Fruit fly (Drosophila melanogaster): Measurements from ENCODE around the gene Larp4B.

Gene Larp4B

dm6 chr3L:3248714-3249663 is 24.4 kb downstream of the Larp4B start (continued):
- TF ChIP-seq CG12104 (GFP tag; optimal IDR thresholded peaks at IDR 0.05) (peak; percentile 4), CG32532 (GFP tag; IDR thresholded peaks at IDR 0.05) (no peak), lab (GFP tag; optimal IDR thresholded peaks at IDR 0.05) (peak; percentile 21), CG17829 (tag; optimal IDR thresholded peaks at IDR 0.05) (peak; percentile 21), CG16863 (GFP tag; optimal IDR thresholded peaks at IDR 0.05) (peak; percentile 26), zfh2 (GFP tag; optimal IDR thresholded peaks at IDR 0.05) (no peak), CG18476 (GFP tag; optimal IDR thresholded peaks at IDR 0.05) (peak; percentile 9), CG13287 (GFP tag; IDR thresholded peaks at IDR 0.05; ENCODE audit: partially characterized antibody) (no peak), CG11504 (tag; optimal IDR thresholded peaks at IDR 0.05) (peak; percentile 70), Antp (GFP tag; optimal IDR thresholded peaks at IDR 0.05) (no peak), bsh (GFP tag; optimal IDR thresholded peaks at IDR 0.05) (peak; percentile 43 to 95), lilli (GFP tag; optimal IDR thresholded peaks at IDR 0.05) (peak; percentile 55), unpg (GFP tag; optimal IDR thresholded peaks at IDR 0.05) (peak; percentile 21), caup (GFP tag; optimal IDR thresholded peaks at IDR 0.05; ENCODE audit: severe bottlenecking) (no peak), CG3847 (GFP tag; IDR thresholded peaks at IDR 0.05) (no peak), CoRest (tag; optimal IDR thresholded peaks at IDR 0.05) (peak; percentile 66), seq (GFP tag; IDR thresholded peaks at IDR 0.05) (peak; percentile 53), CG7786 (GFP tag; optimal IDR thresholded peaks at IDR 0.05) (peak; percentile 25), CG8478 (optimal IDR thresholded peaks at IDR 0.05) (no peak), CG1529 (GFP tag; optimal IDR thresholded peaks at IDR 0.05) (peak; percentile 39), CG31441 (GFP tag; IDR thresholded peaks at IDR 0.05) (peak; percentile 54; the same call in 1 of the 2 replicates), Spps (tag; optimal IDR thresholded peaks at IDR 0.05) (no peak), ap (GFP tag; IDR thresholded peaks at IDR 0.05) (0 out of 2 replicates have a peak, but pooled peaks have one; percentile 4), inv (GFP tag; IDR thresholded peaks at IDR 0.05; ENCODE audit: partially characterized antibody) (no peak), CG9727 (GFP tag; optimal IDR thresholded peaks at IDR 0.05) (peak; percentile 55), CG3065 (GFP tag; optimal IDR thresholded peaks at IDR 0.05) (no peak), amos (GFP tag; IDR thresholded peaks at IDR 0.05; ENCODE audit: partially characterized antibody) (no peak), D (optimal IDR thresholded peaks at IDR 0.05) (no peak), D (GFP tag; optimal IDR thresholded peaks at IDR 0.05) (peak; percentile 29), CG17385 (GFP tag; optimal IDR thresholded peaks at IDR 0.05) (peak; percentile 52), CG8281 (tag; optimal IDR thresholded peaks at IDR 0.05) (no peak), CG2712 (tag; optimal IDR thresholded peaks at IDR 0.05) (peak; percentile 54), CG15514 (GFP tag; optimal IDR thresholded peaks at IDR 0.05) (no peak), Sin3A (optimal IDR thresholded peaks at IDR 0.05) (no peak), fd96Cb (tag; optimal IDR thresholded peaks at IDR 0.05) (peak; percentile 38), CG9797 (GFP tag; optimal IDR thresholded peaks at IDR 0.05) (no peak), Oli (tag; optimal IDR thresholded peaks at IDR 0.05) (peak; percentile 58), Vsx1 (GFP tag; optimal IDR thresholded peaks at IDR 0.05) (peak; percentile 7), Abd-B (GFP tag; optimal IDR thresholded peaks at IDR 0.05) (peak; percentile 1), Hmx (GFP tag; optimal IDR thresholded peaks at IDR 0.05) (peak; percentile 2), Drgx (GFP tag; IDR thresholded peaks at IDR 0.05) (peak; percentile 79), bbx (GFP tag; IDR thresholded peaks at IDR 0.05; ENCODE audit: partially characterized antibody) (no peak), CG15269 (tag; optimal IDR thresholded peaks at IDR 0.05) (peak; percentile 55), Med (GFP tag) (peak; percentile 84), ewg (GFP tag; optimal IDR thresholded peaks at IDR 0.05) (peak; percentile 51), CG10147 (GFP tag; optimal IDR thresholded peaks at IDR 0.05) (no peak), odd (GFP tag; optimal IDR thresholded peaks at IDR 0.05) (peak; percentile 25), CG17361 (GFP tag; IDR thresholded peaks at IDR 0.05) (peak; percentile 37; the same call in 1 of the 3 replicates)

Data from whole organism, embryonic.